Worm (Caenorhabditis elegans): ENCODE results near the gene Y55F3AM.13.

DNA sequence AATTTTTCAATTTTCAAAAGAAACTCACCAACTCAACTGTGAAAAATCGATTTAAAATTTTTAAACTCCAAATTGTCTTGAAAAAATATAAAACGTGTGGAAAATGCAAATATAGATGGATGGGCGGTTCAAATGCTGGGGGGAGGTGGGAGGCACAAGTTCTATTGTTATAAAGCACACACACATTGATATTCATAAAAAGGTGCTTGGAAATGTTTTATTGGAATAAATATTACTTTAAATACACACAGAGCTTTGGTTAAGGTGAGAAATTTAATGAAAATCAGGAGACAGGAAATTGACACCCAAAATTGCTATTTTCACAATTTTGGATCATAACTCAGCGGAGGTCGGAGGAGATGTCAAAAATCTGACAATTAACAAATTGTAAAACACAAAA lies 11.8 kb downstream of the Y55F3AM.13 start, which contains the start of gene Y55F3AM.11:
- TF ChIP-seq hlh-15 (tag; optimal IDR thresholded peaks at IDR 0.05) = no peak
- no peak for TF ChIP-seq elt-2 (tag; optimal IDR thresholded peaks at IDR 0.05)
- TF ChIP-seq ceh-31 (tag; optimal IDR thresholded peaks at IDR 0.05) = no peak

Data from whole organism, late embryonic.